Worm (Caenorhabditis elegans): ENCODE data around the gene C50H2.5.

DNA sequence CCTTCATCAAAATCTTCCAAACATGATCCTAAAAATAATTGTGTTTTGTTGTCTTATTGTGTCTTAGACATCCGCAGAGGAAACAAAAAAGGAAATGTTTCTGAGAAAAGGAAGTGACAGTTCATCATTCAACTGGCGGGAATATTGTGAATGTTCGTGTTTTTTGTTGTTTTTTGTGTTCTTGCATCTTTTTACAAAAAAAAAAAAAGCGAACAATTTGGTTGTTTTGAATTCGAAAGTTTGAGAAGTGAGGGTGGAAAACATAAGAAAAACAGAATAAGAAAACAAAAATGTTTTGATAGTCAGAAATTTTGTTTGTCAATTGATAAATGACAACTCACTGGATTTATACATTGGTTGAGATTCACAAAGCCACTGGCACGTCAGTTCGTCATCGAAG lies 8.9 kb upstream of the C50H2.5 start:
- no peak for TF ChIP-seq W03F9.2 (tag; optimal IDR thresholded peaks at IDR 0.05)
- TF ChIP-seq him-1 (tag; optimal IDR thresholded peaks at IDR 0.05): no peak
- TF ChIP-seq dao-5 (tag; optimal IDR thresholded peaks at IDR 0.05): no peak
